Worm (Caenorhabditis elegans) whole organism, young adult: ENCODE results near the gene R05F9.9.

Experiments used
- B0019.2 ChIP-seq: fragments of 200-800 bp; sonication (Bioruptor generic); conservative IDR thresholded peaks from 2 replicates; pipeline ENCODE4 v1.3.6; 2022; ENCODE audit warnings: missing genetic modification reagents, missing genetic modification characterization, missing compliant biosample characterization
- F10E7.11 ChIP-seq: sonication (generic microtip); optimal IDR thresholded peaks from 2 replicates; lab custom pipeline; 2017; ENCODE audit warnings: mild to moderate bottlenecking, missing genetic modification characterization, moderate library complexity, missing compliant biosample characterization
- F39B2.1 ChIP-seq: fragments of 200-800 bp; sonication (Bioruptor generic); IDR thresholded peaks from 2 replicates; pipeline ENCODE4 v1.3.6; 2022; ENCODE audit warnings: missing genetic modification reagents, missing genetic modification characterization, missing compliant biosample characterization
- K11D2.4 ChIP-seq: fragments of 200-800 bp; sonication (Bioruptor generic); IDR thresholded peaks from 2 replicates; pipeline ENCODE4 v1.3.6; 2022; ENCODE audit warnings: missing genetic modification reagents, missing genetic modification characterization, missing compliant biosample characterization
- K12H6.12 ChIP-seq: fragments of 200-800 bp; sonication (Bioruptor generic); optimal IDR thresholded peaks from 2 replicates; lab custom pipeline; 2018; ENCODE audit warnings: mild to moderate bottlenecking, missing genetic modification characterization, missing compliant biosample characterization
- Y53G8AR.9 ChIP-seq: fragments of 200-800 bp; sonication (Bioruptor generic); conservative IDR thresholded peaks from 2 replicates; pipeline ENCODE4 v1.3.6; 2022; ENCODE audit warnings: missing genetic modification reagents, missing genetic modification characterization, missing compliant biosample characterization
- ama-1 ChIP-seq, 3 experiments: fragments of 150-350 bp in 1 of 3; sonication (generic microtip) in 2 of 3; optimal IDR thresholded peaks; 2 replicates each; lab custom pipeline; 2014 to 2018; ENCODE audit warnings: missing biosample characterization in 2 of 3, missing genetic modification characterization in 2 of 3, missing genetic modification reagents in 2 of 3
- bed-2 ChIP-seq: fragments of 200-800 bp; sonication (Bioruptor generic); IDR thresholded peaks from 2 replicates; pipeline ENCODE4 v1.3.6; 2022; ENCODE audit warnings: missing genetic modification reagents, missing genetic modification characterization, missing compliant biosample characterization
- cebp-1 ChIP-seq, 2 experiments: fragments of 200-800 bp in 1 of 2; sonication (Bioruptor generic) in 1 of 2; sonication (generic microtip) in 1 of 2; IDR thresholded peaks in 1 of 2; optimal IDR thresholded peaks in 1 of 2; 2 replicates each; pipeline versions ENCODE4 v1.3.6 to Lab custom; 2017 to 2022; ENCODE audit warnings: missing compliant biosample characterization in 2 of 2, missing genetic modification characterization in 2 of 2, mild to moderate bottlenecking in 1 of 2, missing genetic modification reagents in 1 of 2, moderate library complexity in 1 of 2
- cebp-2 ChIP-seq: fragments of 200-800 bp; sonication (Bioruptor generic); IDR thresholded peaks from 2 replicates; pipeline ENCODE4 v1.3.6; 2022; ENCODE audit warnings: missing genetic modification characterization, missing compliant biosample characterization
- ceh-58 ChIP-seq: fragments of 200-800 bp; sonication (Bioruptor generic); IDR thresholded peaks from 2 replicates; pipeline ENCODE4 v1.3.6; 2022; ENCODE audit warnings: missing genetic modification characterization, missing compliant biosample characterization
- ceh-79 ChIP-seq: sonication (generic microtip); optimal IDR thresholded peaks from 2 replicates; lab custom pipeline; 2017; ENCODE audit warnings: mild to moderate bottlenecking, missing genetic modification characterization, missing compliant biosample characterization
- egrh-3 ChIP-seq: fragments of 200-800 bp; sonication (Bioruptor generic); IDR thresholded peaks from 2 replicates; pipeline ENCODE4 v1.3.6; 2022; ENCODE audit warnings: missing genetic modification reagents, missing genetic modification characterization, missing compliant biosample characterization
- him-1 ChIP-seq: sonication (generic microtip); optimal IDR thresholded peaks from 2 replicates; lab custom pipeline; 2016; ENCODE audit warnings: missing genotype, missing genetic modification reagents, missing genetic modification characterization, missing compliant biosample characterization
- hlh-12 ChIP-seq: sonication (generic microtip); optimal IDR thresholded peaks from 2 replicates; lab custom pipeline; 2016; ENCODE audit warnings: missing genetic modification characterization, missing compliant biosample characterization
- hlh-26 ChIP-seq: fragments of 200-800 bp; sonication (Bioruptor generic); conservative IDR thresholded peaks from 2 replicates; pipeline ENCODE4 v1.3.6; 2022; ENCODE audit warnings: missing genetic modification reagents, missing genetic modification characterization, missing compliant biosample characterization
- hmg-1.2 ChIP-seq: fragments of 200-800 bp; sonication (Bioruptor generic); IDR thresholded peaks from 2 replicates; pipeline ENCODE4 v1.3.6; 2022; ENCODE audit warnings: missing genetic modification reagents, missing genetic modification characterization, missing compliant biosample characterization
- lin-26 ChIP-seq: fragments of 200-800 bp; sonication (Bioruptor generic); IDR thresholded peaks from 2 replicates; pipeline ENCODE4 v1.3.6; 2022; ENCODE audit warnings: missing genetic modification reagents, missing genetic modification characterization, missing compliant biosample characterization
- lin-40 ChIP-seq: sonication (generic microtip); optimal IDR thresholded peaks from 2 replicates; lab custom pipeline; 2016; ENCODE audit warnings: missing genetic modification characterization, mild to moderate bottlenecking, missing compliant biosample characterization, missing genotype, missing genetic modification reagents
- lin-54 ChIP-seq: fragments of 200-800 bp; sonication (Bioruptor generic); optimal IDR thresholded peaks from 2 replicates; lab custom pipeline; 2018; ENCODE audit warnings: mild to moderate bottlenecking, missing genetic modification characterization, missing compliant biosample characterization
- mes-4 ChIP-seq: sonication (generic microtip); optimal IDR thresholded peaks from 2 replicates; lab custom pipeline; 2016; ENCODE audit warnings: missing genotype, missing genetic modification characterization, missing compliant biosample characterization
- nfyb-1 ChIP-seq: fragments of 200-800 bp; sonication (Bioruptor generic); IDR thresholded peaks from 2 replicates; pipeline ENCODE4 v1.3.6; 2022; ENCODE audit warnings: missing genetic modification reagents, missing genetic modification characterization, missing compliant biosample characterization
- nhr-120 ChIP-seq: fragments of 200-800 bp; sonication (Bioruptor generic); IDR thresholded peaks from 2 replicates; pipeline ENCODE4 v1.3.6; 2022; ENCODE audit warnings: missing genetic modification characterization, missing compliant biosample characterization
- nhr-90 ChIP-seq: sonication (generic microtip); optimal IDR thresholded peaks from 2 replicates; lab custom pipeline; 2016; ENCODE audit warnings: missing genotype, mild to moderate bottlenecking, missing genetic modification characterization, missing compliant biosample characterization
- pbrm-1 ChIP-seq: fragments of 200-800 bp; sonication (Bioruptor generic); IDR thresholded peaks from 2 replicates; pipeline ENCODE4 v1.3.6; 2022; ENCODE audit warnings: missing genetic modification reagents, missing genetic modification characterization, missing compliant biosample characterization
- rcor-1 ChIP-seq: fragments of 200-800 bp; sonication (Bioruptor generic); IDR thresholded peaks from 2 replicates; pipeline ENCODE4 v1.3.6; 2022; ENCODE audit warnings: missing genetic modification reagents, missing genetic modification characterization, missing compliant biosample characterization
- rpc-1 ChIP-seq, 2 experiments: fragments of 150-350 bp in 1 of 2; sonication (generic microtip) in 1 of 2; optimal IDR thresholded peaks; 2 replicates each; lab custom pipeline; 2014 to 2018; ENCODE audit warnings: missing biosample characterization in 1 of 2, missing genetic modification characterization in 1 of 2, missing genetic modification reagents in 1 of 2, missing genotype in 1 of 2
- snpc-1.3 ChIP-seq: sonication (generic microtip); optimal IDR thresholded peaks from 2 replicates; lab custom pipeline; 2017; ENCODE audit warnings: missing genetic modification characterization, mild to moderate bottlenecking, missing compliant biosample characterization, antibody characterized with exemption, moderate library complexity, missing genotype, missing genetic modification reagents; ENCODE audit not compliant: insufficient read depth
- snpc-3.4 ChIP-seq: sonication (generic microtip); optimal IDR thresholded peaks from 2 replicates; lab custom pipeline; 2017; ENCODE audit warnings: missing genetic modification characterization, mild to moderate bottlenecking, missing compliant biosample characterization, antibody characterized with exemption, moderate library complexity, missing genotype, missing genetic modification reagents
- snpc-4 ChIP-seq, 5 experiments: fragments of 150-350 bp in 1 of 5; sonication (generic microtip) in 4 of 5; optimal IDR thresholded peaks; 2 replicates each; lab custom pipeline; 2014 to 2018; ENCODE audit warnings: missing genetic modification characterization in 5 of 5, missing biosample characterization in 3 of 5, antibody characterized with exemption in 2 of 5, mild to moderate bottlenecking in 2 of 5, missing compliant biosample characterization in 2 of 5, missing genotype in 2 of 5, moderate library complexity in 2 of 5, missing genetic modification reagents in 1 of 5
- somi-1 ChIP-seq: fragments of 200-800 bp; sonication (Bioruptor generic); optimal IDR thresholded peaks from 2 replicates; lab custom pipeline; 2018; ENCODE audit warnings: mild to moderate bottlenecking, missing genetic modification characterization, missing compliant biosample characterization
- unc-130 ChIP-seq: sonication (generic microtip); optimal IDR thresholded peaks from 2 replicates; lab custom pipeline; 2016; ENCODE audit warnings: missing genetic modification reagents, missing genetic modification characterization, missing compliant biosample characterization
- zfh-2 ChIP-seq: fragments of 200-800 bp; sonication (Bioruptor generic); conservative IDR thresholded peaks from 2 replicates; pipeline ENCODE4 v1.3.6; 2022; ENCODE audit warnings: missing genetic modification reagents, missing genetic modification characterization, missing compliant biosample characterization
- ztf-22 ChIP-seq: fragments of 200-800 bp; sonication (Bioruptor generic); optimal IDR thresholded peaks from 2 replicates; lab custom pipeline; 2018; ENCODE audit warnings: mild to moderate bottlenecking, missing genetic modification characterization, moderate library complexity, missing compliant biosample characterization
- ztf-25 ChIP-seq: fragments of 200-800 bp; sonication (Bioruptor generic); IDR thresholded peaks from 2 replicates; pipeline ENCODE4 v1.3.6; 2022; ENCODE audit warnings: missing genetic modification reagents, missing genetic modification characterization, missing compliant biosample characterization
- ztf-26 ChIP-seq: sonication (generic microtip); optimal IDR thresholded peaks from 2 replicates; lab custom pipeline; 2017; ENCODE audit warnings: missing genetic modification characterization, missing compliant biosample characterization

R05F9.9 gene

ce11 chrII:4872359-4872758 is 29.5 kb downstream of the R05F9.9 start:
- TF ChIP-seq egrh-3 (GFP tag; lab: Robert Waterston, UW): peak; percentile 92
- peak; percentile 37; the same call in 1 of the 2 replicates for TF ChIP-seq lin-26 (GFP tag; lab: Robert Waterston, UW)
- TF ChIP-seq zfh-2: peak; percentile 86
- 0 out of 2 replicates have a peak, but pooled peaks have one; percentile 52 for TF ChIP-seq ztf-25 (GFP tag; lab: Robert Waterston, UW)

- TF ChIP-seq him-1 (tag; lab: Kevin White, UChicago): no peak
- TF ChIP-seq, all 124 proteins: peak for 0
Observed at ce11 chrII:4871834-4872233, 30.1 kb downstream of the R05F9.9 start.

DNA sequence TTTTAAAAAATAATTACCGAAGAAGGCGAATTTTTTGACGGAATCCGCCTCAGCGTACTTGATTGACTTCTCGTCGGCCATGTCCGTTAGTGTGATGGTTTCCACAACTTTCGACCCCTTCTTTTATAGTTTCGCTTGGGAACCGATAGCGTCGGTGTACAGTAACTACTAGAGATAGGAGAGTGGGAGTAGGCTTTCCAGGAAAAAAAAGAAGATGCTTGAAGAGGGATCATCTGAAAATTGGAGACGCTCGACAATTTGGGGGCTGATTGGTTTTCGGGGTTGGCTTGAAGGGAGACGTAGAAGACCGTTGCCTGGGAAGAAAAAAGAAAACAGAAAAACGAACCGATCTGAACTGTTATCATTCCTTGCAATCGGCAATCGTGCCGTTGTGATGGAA is 31.2 kb downstream of the R05F9.9 start, which contains the start of gene col-20:
Gene col-20, minus strand, starts transcription at position 101 of the 400 bp plus-strand sequence.
- TF ChIP-seq snpc-4 (GFP tag; optimal IDR thresholded peaks at IDR 0.05; lab: Kevin White, UChicago) (no peak), snpc-4 (tag; optimal IDR thresholded peaks at IDR 0.05; lab: Kevin White, UChicago) (no peak), hmg-1.2 (no peak), hlh-12 (tag; lab: Kevin White, UChicago) (no peak), mes-4 (tag; lab: Kevin White, UChicago) (no peak), nhr-90 (no peak), lin-26 (GFP tag; lab: Robert Waterston, UW) (no peak), unc-130 (GFP tag; lab: Kevin White, UChicago) (no peak), snpc-3.4 (no peak), ceh-58 (no peak), snpc-1.3 (no peak), ztf-25 (GFP tag; lab: Robert Waterston, UW) (no peak), lin-40 (tag; lab: Kevin White, UChicago) (no peak), rcor-1 (GFP tag; lab: Robert Waterston, UW) (no peak), bed-2 (no peak), F10E7.11 (no peak), ama-1 (optimal IDR thresholded peaks at IDR 0.05; lab: Kevin White, UChicago) (no peak), ama-1 (GFP tag; optimal IDR thresholded peaks at IDR 0.05; lab: Kevin White, UChicago) (no peak), B0019.2 (GFP tag; lab: Robert Waterston, UW) (no peak), Y53G8AR.9 (GFP tag; lab: Robert Waterston, UW) (no peak), nfyb-1 (GFP tag; lab: Robert Waterston, UW) (no peak), somi-1 (no peak)

- TF ChIP-seq him-1 (tag; lab: Kevin White, UChicago) (no peak), F10E7.11 (no peak), lin-26 (GFP tag; lab: Robert Waterston, UW) (0 out of 2 replicates have a peak, but pooled peaks have one; percentile 32), pbrm-1 (GFP tag; lab: Robert Waterston, UW) (no peak), egrh-3 (GFP tag; lab: Robert Waterston, UW) (peak; percentile 89), F39B2.1 (GFP tag; lab: Robert Waterston, UW) (no peak), ceh-79 (no peak), lin-54 (no peak), cebp-2 (no peak), cebp-1 (GFP tag; IDR thresholded peaks at IDR 0.05; lab: Robert Waterston, UW) (no peak), cebp-1 (tag; optimal IDR thresholded peaks at IDR 0.05; lab: Kevin White, UChicago) (no peak), snpc-1.3 (no peak), unc-130 (GFP tag; lab: Kevin White, UChicago) (no peak), rpc-1 (optimal IDR thresholded peaks at IDR 0.05; lab: Kevin White, UChicago) (no peak), rpc-1 (tag; optimal IDR thresholded peaks at IDR 0.05; lab: Kevin White, UChicago) (no peak), K12H6.12 (tag; lab: Kevin White, UChicago) (no peak), hlh-26 (0 out of 2 replicates have a peak, but pooled peaks have one; percentile 11), zfh-2 (peak; percentile 93), nhr-120 (GFP tag; lab: Robert Waterston, UW) (no peak), K11D2.4 (GFP tag; lab: Robert Waterston, UW) (0 out of 2 replicates have a peak, but pooled peaks have one; percentile 46), ztf-26 (tag; lab: Kevin White, UChicago) (peak; percentile 1), ztf-22 (GFP tag; lab: Kevin White, UChicago) (no peak), B0019.2 (GFP tag; lab: Robert Waterston, UW) (no peak), hmg-1.2 (no peak)
- TF ChIP-seq, all 124 proteins: peak for 6
Observed at ce11 chrII:4869793-4870343, 32.0 kb downstream of the R05F9.9 start.
